Worm (Caenorhabditis elegans) whole organism, midembryonic: ENCODE results near the gene art-1.
"Not testable (repeated sequence)": the region's sequence is repeated elsewhere in the genome, so short reads cannot be mapped to it uniquely, and the experiment has no call there.

Experiments used
- T22C8.4 ChIP-seq: fragments of 200-800 bp; sonication (Bioruptor generic); IDR thresholded peaks from 2 replicates; pipeline ENCODE4 v1.3.6; 2022; ENCODE audit warnings: missing genetic modification characterization, missing compliant biosample characterization
- cog-1 ChIP-seq: sonication (generic microtip); optimal IDR thresholded peaks from 2 replicates; lab custom pipeline; 2016; ENCODE audit warnings: missing genetic modification characterization, missing compliant biosample characterization
- flt-1 ChIP-seq: fragments of 200-800 bp; sonication (Bioruptor generic); IDR thresholded peaks from 2 replicates; pipeline ENCODE4 v1.3.6; 2022; ENCODE audit warnings: missing genetic modification characterization, missing compliant biosample characterization
- med-1 ChIP-seq: sonication (generic microtip); optimal IDR thresholded peaks from 2 replicates; lab custom pipeline; 2017; ENCODE audit warnings: missing genetic modification characterization, mild to moderate bottlenecking, missing compliant biosample characterization, antibody characterized with exemption, missing genetic modification reagents; ENCODE audit not compliant: insufficient read depth
- ref-1 ChIP-seq: fragments of 200-800 bp; sonication (Bioruptor generic); conservative IDR thresholded peaks from 2 replicates; pipeline ENCODE4 v1.3.6; 2022; ENCODE audit warnings: missing genetic modification reagents, missing genetic modification characterization, missing compliant biosample characterization
- ztf-23 ChIP-seq: fragments of 200-800 bp; sonication (Bioruptor generic); IDR thresholded peaks from 2 replicates; pipeline ENCODE4 v1.3.6; 2022; ENCODE audit warnings: missing genetic modification reagents, missing genetic modification characterization, missing compliant biosample characterization

ce11 chrII:6982949-6983348 is 10.9 kb upstream of the art-1 start:
- not testable (repeated sequence) for TF ChIP-seq cog-1 (tag; lab: Kevin White, UChicago); T22C8.4 (GFP tag; lab: Robert Waterston, UW); med-1 (GFP tag; lab: Kevin White, UChicago); ref-1 (GFP tag; lab: Robert Waterston, UW)
- TF ChIP-seq flt-1 (peak; percentile 64; the same call in 1 of the 2 replicates), ztf-23 (GFP tag; lab: Robert Waterston, UW) (peak; percentile 62; the same call in 1 of the 2 replicates)
